Worm (Caenorhabditis elegans) whole organism, late embryonic: ENCODE data around the gene srbc-11.

Experiments used
- K02D7.2 ChIP-seq: sonication (generic microtip); optimal IDR thresholded peaks from 2 replicates; lab custom pipeline; 2017; ENCODE audit warnings: mild to moderate bottlenecking, missing genetic modification characterization, missing compliant biosample characterization
- K09A11.1 ChIP-seq: sonication (generic microtip); optimal IDR thresholded peaks from 2 replicates; lab custom pipeline; 2017; ENCODE audit warnings: antibody characterized with exemption, mild to moderate bottlenecking, missing genetic modification characterization, missing compliant biosample characterization; ENCODE audit not compliant: insufficient read depth
- T23F11.4 ChIP-seq: fragments of 200-800 bp; sonication (Bioruptor generic); optimal IDR thresholded peaks from 2 replicates; lab custom pipeline; 2018; ENCODE audit warnings: mild to moderate bottlenecking, missing genetic modification characterization, missing compliant biosample characterization
- Y22D7AL.16 ChIP-seq: sonication (generic microtip); optimal IDR thresholded peaks from 2 replicates; lab custom pipeline; 2016; ENCODE audit warnings: missing genetic modification characterization, missing compliant biosample characterization
- ahr-1 ChIP-seq: sonication (generic microtip); optimal IDR thresholded peaks from 2 replicates; lab custom pipeline; 2016; ENCODE audit warnings: missing genetic modification characterization, missing compliant biosample characterization
- ceh-22 ChIP-seq: sonication (generic microtip); optimal IDR thresholded peaks from 2 replicates; lab custom pipeline; 2017; ENCODE audit warnings: missing biosample characterization, missing genetic modification characterization
- ceh-24 ChIP-seq: sonication (generic microtip); optimal IDR thresholded peaks from 2 replicates; lab custom pipeline; 2016; ENCODE audit warnings: mild to moderate bottlenecking, missing genetic modification characterization, missing compliant biosample characterization
- ceh-30 ChIP-seq: fragments of 150-350 bp; optimal IDR thresholded peaks from 2 replicates; lab custom pipeline; 2014; ENCODE audit warnings: missing biosample characterization, missing genetic modification characterization
- ceh-31 ChIP-seq: sonication (generic microtip); optimal IDR thresholded peaks from 2 replicates; lab custom pipeline; 2016; ENCODE audit warnings: missing genetic modification characterization, missing compliant biosample characterization
- ceh-34 ChIP-seq: sonication (generic microtip); optimal IDR thresholded peaks from 2 replicates; lab custom pipeline; 2016; ENCODE audit warnings: mild to moderate bottlenecking, missing genetic modification characterization, missing compliant biosample characterization
- ceh-45 ChIP-seq: fragments of 200-800 bp; sonication (Bioruptor generic); IDR thresholded peaks from 2 replicates; pipeline ENCODE4 v1.3.6; 2022; ENCODE audit warnings: missing genetic modification reagents, missing genetic modification characterization, missing compliant biosample characterization
- ceh-48 ChIP-seq: sonication (generic microtip); optimal IDR thresholded peaks from 2 replicates; lab custom pipeline; 2016; ENCODE audit warnings: missing genetic modification characterization, inconsistent platforms, missing compliant biosample characterization
- ceh-9 ChIP-seq: sonication (generic microtip); optimal IDR thresholded peaks from 2 replicates; lab custom pipeline; 2016; ENCODE audit warnings: mild to moderate bottlenecking, missing genetic modification characterization, inconsistent platforms, missing compliant biosample characterization
- che-1 ChIP-seq: sonication (generic microtip); optimal IDR thresholded peaks from 2 replicates; lab custom pipeline; 2016; ENCODE audit warnings: mild to moderate bottlenecking, missing genetic modification characterization, missing compliant biosample characterization
- dve-1 ChIP-seq: sonication (generic microtip); optimal IDR thresholded peaks from 2 replicates; lab custom pipeline; 2017; ENCODE audit warnings: antibody characterized with exemption, mild to moderate bottlenecking, missing genetic modification characterization, missing compliant biosample characterization
- elt-2 ChIP-seq: sonication (generic microtip); optimal IDR thresholded peaks from 2 replicates; lab custom pipeline; 2016; ENCODE audit warnings: missing genetic modification reagents, missing genetic modification characterization, missing compliant biosample characterization
- elt-4 ChIP-seq: sonication (generic microtip); optimal IDR thresholded peaks from 2 replicates; lab custom pipeline; 2016; ENCODE audit warnings: missing genetic modification characterization, missing compliant biosample characterization
- ets-4 ChIP-seq: sonication (generic microtip); optimal IDR thresholded peaks from 2 replicates; lab custom pipeline; 2016; ENCODE audit warnings: missing genetic modification characterization, missing compliant biosample characterization
- fax-1 ChIP-seq: sonication (generic microtip); optimal IDR thresholded peaks from 2 replicates; lab custom pipeline; 2016; ENCODE audit warnings: missing genotype, missing genetic modification characterization, missing compliant biosample characterization
- gmeb-2 ChIP-seq: sonication (generic microtip); optimal IDR thresholded peaks from 2 replicates; lab custom pipeline; 2016; ENCODE audit warnings: missing genetic modification characterization, inconsistent platforms, missing compliant biosample characterization
- hlh-13 ChIP-seq: fragments of 200-800 bp; sonication (Bioruptor generic); optimal IDR thresholded peaks from 2 replicates; lab custom pipeline; 2018; ENCODE audit warnings: mild to moderate bottlenecking, missing genetic modification characterization, missing compliant biosample characterization
- hlh-30 ChIP-seq: sonication (generic microtip); optimal IDR thresholded peaks from 2 replicates; lab custom pipeline; 2017; ENCODE audit warnings: antibody characterized with exemption, missing genetic modification characterization, missing compliant biosample characterization; ENCODE audit not compliant: insufficient read depth
- hlh-6 ChIP-seq: sonication (generic microtip); optimal IDR thresholded peaks from 2 replicates; lab custom pipeline; 2016; ENCODE audit warnings: missing genotype, missing genetic modification characterization, missing compliant biosample characterization
- madf-2 ChIP-seq: sonication (generic microtip); optimal IDR thresholded peaks from 2 replicates; lab custom pipeline; 2017; ENCODE audit warnings: missing genetic modification characterization, missing compliant biosample characterization
- mec-3 ChIP-seq: sonication (generic microtip); optimal IDR thresholded peaks from 2 replicates; lab custom pipeline; 2016; ENCODE audit warnings: borderline replicate concordance, missing genetic modification characterization, missing compliant biosample characterization
- npax-4 ChIP-seq: sonication (generic microtip); optimal IDR thresholded peaks from 2 replicates; lab custom pipeline; 2016; ENCODE audit warnings: missing genetic modification characterization, missing compliant biosample characterization
- odd-2 ChIP-seq: sonication (generic microtip); optimal IDR thresholded peaks from 2 replicates; lab custom pipeline; 2017; ENCODE audit warnings: antibody characterized with exemption, mild to moderate bottlenecking, missing genetic modification characterization, missing compliant biosample characterization
- pag-3 ChIP-seq: sonication (generic microtip); optimal IDR thresholded peaks from 2 replicates; lab custom pipeline; 2016; ENCODE audit warnings: missing compliant biosample characterization, missing genetic modification characterization, borderline replicate concordance
- pat-9 ChIP-seq: fragments of 200-800 bp; sonication (Bioruptor generic); optimal IDR thresholded peaks from 2 replicates; lab custom pipeline; 2018; ENCODE audit warnings: mild to moderate bottlenecking, missing genetic modification characterization, moderate library complexity, missing compliant biosample characterization
- pha-4 ChIP-seq: fragments of 150-350 bp; optimal IDR thresholded peaks from 2 replicates; lab custom pipeline; 2018; ENCODE audit warnings: missing biosample characterization, missing genetic modification reagents, missing genetic modification characterization
- pqm-1 ChIP-seq: sonication (generic microtip); optimal IDR thresholded peaks from 2 replicates; lab custom pipeline; 2016; ENCODE audit warnings: missing genetic modification characterization, missing compliant biosample characterization
- ref-2 ChIP-seq: sonication (generic microtip); optimal IDR thresholded peaks from 2 replicates; lab custom pipeline; 2016; ENCODE audit warnings: missing genetic modification characterization, missing compliant biosample characterization
- sdc-2 ChIP-seq: sonication (generic microtip); optimal IDR thresholded peaks from 2 replicates; lab custom pipeline; 2016; ENCODE audit warnings: missing genotype, missing genetic modification characterization, missing compliant biosample characterization
- syd-9 ChIP-seq: sonication (generic microtip); optimal IDR thresholded peaks from 2 replicates; lab custom pipeline; 2016; ENCODE audit warnings: mild to moderate bottlenecking, missing genetic modification characterization, moderate library complexity, missing compliant biosample characterization
- tbx-2 ChIP-seq: sonication (generic microtip); optimal IDR thresholded peaks from 2 replicates; lab custom pipeline; 2016; ENCODE audit warnings: missing genetic modification characterization, missing compliant biosample characterization
- tbx-7 ChIP-seq: sonication (generic microtip); optimal IDR thresholded peaks from 2 replicates; lab custom pipeline; 2016; ENCODE audit warnings: missing genotype, missing genetic modification characterization, missing compliant biosample characterization
- unc-3 ChIP-seq, 2 experiments: fragments of 200-800 bp in 1 of 2; sonication (Bioruptor generic) in 1 of 2; sonication (generic microtip) in 1 of 2; conservative IDR thresholded peaks in 1 of 2; optimal IDR thresholded peaks in 1 of 2; 2 replicates each; pipeline versions ENCODE4 v1.3.6 to Lab custom; 2016 to 2022; ENCODE audit warnings: missing compliant biosample characterization in 2 of 2, missing genetic modification characterization in 2 of 2, missing genetic modification reagents in 1 of 2
- unc-55 ChIP-seq: sonication (generic microtip); optimal IDR thresholded peaks from 2 replicates; lab custom pipeline; 2017; ENCODE audit warnings: missing biosample characterization, missing genetic modification reagents, missing genetic modification characterization
- unc-86 ChIP-seq: sonication (generic microtip); optimal IDR thresholded peaks from 2 replicates; lab custom pipeline; 2016; ENCODE audit warnings: missing genetic modification characterization, missing compliant biosample characterization
- zip-5 ChIP-seq: sonication (generic microtip); optimal IDR thresholded peaks from 2 replicates; lab custom pipeline; 2016; ENCODE audit warnings: missing genetic modification characterization, missing compliant biosample characterization
- ztf-16 ChIP-seq: sonication (generic microtip); optimal IDR thresholded peaks from 2 replicates; lab custom pipeline; 2017; ENCODE audit warnings: missing genetic modification characterization, missing compliant biosample characterization

The srbc-11 gene

ce11 chrV:7464696-7465095, 30.4 kb downstream of the srbc-11 start, which contains the start of gene srh-89:
Gene srh-89, minus strand, starts transcription at chrV:7464796.
- no peak for TF ChIP-seq ceh-34
- TF ChIP-seq npax-4 = no peak
- no peak for TF ChIP-seq tbx-2
- no peak for TF ChIP-seq elt-4 (tag; lab: Kevin White, UChicago)
- TF ChIP-seq fax-1 (tag; lab: Kevin White, UChicago) = no peak
- TF ChIP-seq gmeb-2 (tag; lab: Kevin White, UChicago) = no peak
- no peak for TF ChIP-seq T23F11.4 (GFP tag; lab: Kevin White, UChicago)
- TF ChIP-seq syd-9 (tag; lab: Kevin White, UChicago) = no peak
- TF ChIP-seq, all 69 proteins: peak for 0

DNA sequence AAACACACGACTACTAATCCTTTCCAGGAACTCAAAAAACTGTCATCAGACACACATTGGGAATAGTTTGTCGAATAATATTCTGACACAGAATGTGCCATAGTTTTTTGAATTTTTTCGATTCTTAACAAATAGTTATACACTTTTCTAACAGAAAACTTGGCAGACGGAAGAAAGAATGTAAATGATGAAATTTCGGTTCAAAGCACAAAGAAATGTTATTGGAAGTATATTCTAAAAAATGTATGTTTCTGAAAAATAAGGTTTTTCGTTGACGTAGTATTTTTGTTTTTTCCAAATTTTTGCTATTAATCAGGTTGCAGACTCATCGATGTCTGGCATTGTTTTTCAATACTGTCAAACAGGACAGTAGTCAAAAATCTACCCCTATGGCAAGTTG, 34.2 kb downstream of the srbc-11 start, which contains the start of gene srh-92:
Gene srh-92 (minus strand): TSS at position 101 of the 400 bp plus-strand sequence.
- TF ChIP-seq unc-55 (GFP tag; lab: Kevin White, UChicago) (no peak), ceh-30 (tag; lab: Kevin White, UChicago) (no peak), tbx-7 (no peak), K09A11.1 (tag; lab: Kevin White, UChicago) (no peak), zip-5 (no peak), Y22D7AL.16 (tag; lab: Kevin White, UChicago) (no peak), syd-9 (tag; lab: Kevin White, UChicago) (no peak), hlh-6 (tag; lab: Kevin White, UChicago) (no peak), pat-9 (tag; lab: Kevin White, UChicago) (no peak), pqm-1 (tag; lab: Kevin White, UChicago) (no peak), che-1 (no peak), ceh-34 (no peak), mec-3 (no peak), ref-2 (tag; lab: Kevin White, UChicago) (no peak), ceh-31 (tag; lab: Kevin White, UChicago) (no peak), madf-2 (tag; lab: Kevin White, UChicago) (no peak), ets-4 (tag; lab: Kevin White, UChicago) (no peak)

ce11 chrV:7455008-7455407, 40.1 kb downstream of the srbc-11 start, which contains the start of gene F25E5.2:
Gene F25E5.2, plus strand, starts transcription at chrV:7455308.
- TF ChIP-seq ceh-24 (no peak), K02D7.2 (no peak), syd-9 (tag; lab: Kevin White, UChicago) (no peak), pha-4 (no peak), ztf-16 (tag; lab: Kevin White, UChicago) (no peak), unc-3 (GFP tag; conservative IDR thresholded peaks at IDR 0.05; lab: Robert Waterston, UW) (no peak), unc-3 (tag; optimal IDR thresholded peaks at IDR 0.05; lab: Kevin White, UChicago) (no peak), hlh-30 (tag; lab: Kevin White, UChicago) (no peak), ceh-48 (tag; lab: Kevin White, UChicago) (no peak), ets-4 (tag; lab: Kevin White, UChicago) (no peak), sdc-2 (no peak), ceh-9 (no peak), che-1 (no peak), ceh-31 (tag; lab: Kevin White, UChicago) (no peak), zip-5 (no peak)

ce11 chrV:7454236-7454635, 40.9 kb downstream of the srbc-11 start, which contains the start of gene try-8:
Gene try-8, minus strand, starts transcription at chrV:7454336.
- TF ChIP-seq ceh-22 (tag; lab: Kevin White, UChicago) (no peak), dve-1 (tag; lab: Kevin White, UChicago) (no peak)

- TF ChIP-seq pag-3 (tag; lab: Kevin White, UChicago) (no peak), ceh-45 (GFP tag; lab: Robert Waterston, UW) (no peak), ahr-1 (no peak), K09A11.1 (tag; lab: Kevin White, UChicago) (no peak), hlh-13 (GFP tag; lab: Kevin White, UChicago) (no peak), ceh-30 (tag; lab: Kevin White, UChicago) (no peak), ceh-34 (no peak), elt-2 (no peak), unc-86 (tag; lab: Kevin White, UChicago) (no peak), odd-2 (tag; lab: Kevin White, UChicago) (no peak), unc-55 (GFP tag; lab: Kevin White, UChicago) (no peak), hlh-30 (tag; lab: Kevin White, UChicago) (no peak), zip-5 (no peak), pha-4 (no peak)
Observed at ce11 chrV:7451421-7451820, 43.7 kb downstream of the srbc-11 start, which contains the start of gene try-11. Gene try-11, plus strand, starts transcription at chrV:7451721.
